Fruit fly (Drosophila melanogaster) whole organism, embryonic: ENCODE measurements around the gene qjt.
A peak's percentile ranks its signal among the peaks of the same experiment; 100 is the strongest.

ENCODE experiments used
- Ada2b ChIP-seq: fragments of 200-800 bp; sonication (Bioruptor generic); IDR thresholded peaks from 2 replicates; pipeline ENCODE4 v1.3.6; 2022; ENCODE audit warnings: missing biosample characterization, missing genetic modification characterization
- CG10321 ChIP-seq: fragments of 200-800 bp; sonication (Bioruptor generic); IDR thresholded peaks from 2 replicates; pipeline ENCODE4 v1.3.6; 2022; ENCODE audit warnings: missing biosample characterization, missing genetic modification characterization
- CG11723 ChIP-seq: fragments of 200-800 bp; sonication (Bioruptor generic); optimal IDR thresholded peaks from 2 replicates; lab custom pipeline; 2017; ENCODE audit warnings: missing biosample characterization, mild to moderate bottlenecking, missing genetic modification characterization
- CG12071 ChIP-seq: fragments of 200-800 bp; sonication (Bioruptor generic); optimal IDR thresholded peaks from 3 replicates; lab custom pipeline; 2018; ENCODE audit warnings: missing biosample characterization, mild to moderate bottlenecking, missing genetic modification characterization
- CG14050 ChIP-seq: fragments of 200-800 bp; sonication (Bioruptor generic); IDR thresholded peaks from 3 replicates; pipeline ENCODE4 v1.3.6; 2022; ENCODE audit warnings: missing biosample characterization, missing genetic modification characterization
- CG14441 ChIP-seq: fragments of 200-800 bp; sonication (Bioruptor generic); IDR thresholded peaks from 2 replicates; pipeline ENCODE4 v1.3.6; 2022; ENCODE audit warnings: missing biosample characterization, missing genetic modification characterization
- CG15011 ChIP-seq: fragments of 200-800 bp; sonication (Bioruptor generic); optimal IDR thresholded peaks from 3 replicates; lab custom pipeline; 2018; ENCODE audit warnings: missing biosample characterization, mild to moderate bottlenecking, missing genetic modification characterization
- CG15269 ChIP-seq: fragments of 200-800 bp; sonication (Bioruptor generic); optimal IDR thresholded peaks from 2 replicates; lab custom pipeline; 2018; ENCODE audit warnings: missing biosample characterization, mild to moderate bottlenecking, missing genetic modification characterization, moderate library complexity
- CG16813 ChIP-seq: fragments of 200-800 bp; sonication (Bioruptor generic); IDR thresholded peaks from 3 replicates; pipeline ENCODE4 v1.3.6; 2022; ENCODE audit warnings: missing biosample characterization, missing genetic modification characterization; ENCODE audit not compliant: partially characterized antibody
- CG17359 ChIP-seq: fragments of 200-800 bp; sonication (Bioruptor generic); optimal IDR thresholded peaks from 3 replicates; lab custom pipeline; 2018; ENCODE audit warnings: missing biosample characterization, mild to moderate bottlenecking, missing genetic modification characterization, moderate library complexity
- CG1832 ChIP-seq: fragments of 200-800 bp; sonication (Bioruptor generic); optimal IDR thresholded peaks from 2 replicates; lab custom pipeline; 2017; ENCODE audit warnings: missing biosample characterization, mild to moderate bottlenecking, missing genetic modification characterization, inconsistent platforms
- CG2202 ChIP-seq: fragments of 200-800 bp; sonication (Bioruptor generic); optimal IDR thresholded peaks from 2 replicates; lab custom pipeline; 2018; ENCODE audit warnings: missing biosample characterization, mild to moderate bottlenecking, missing genetic modification characterization
- CG2875 ChIP-seq: fragments of 200-800 bp; sonication (Bioruptor generic); optimal IDR thresholded peaks from 2 replicates; lab custom pipeline; 2017; ENCODE audit warnings: missing biosample characterization, mild to moderate bottlenecking, missing genetic modification characterization, missing genetic modification reagents
- CG30020 ChIP-seq: fragments of 200-800 bp; optimal IDR thresholded peaks from 2 replicates; lab custom pipeline; 2019; ENCODE audit warnings: missing biosample characterization, mild to moderate bottlenecking, missing genetic modification characterization, moderate library complexity
- CG31224 ChIP-seq: fragments of 200-800 bp; sonication (Bioruptor generic); IDR thresholded peaks from 2 replicates; pipeline ENCODE4 v1.3.6; 2022; ENCODE audit warnings: missing biosample characterization, missing genetic modification characterization
- CG3847 ChIP-seq: fragments of 200-800 bp; sonication (Bioruptor generic); IDR thresholded peaks from 2 replicates; pipeline ENCODE4 v1.3.6; 2022; ENCODE audit warnings: missing biosample characterization, missing genetic modification characterization
- CG4360 ChIP-seq: fragments of 200-800 bp; sonication (Bioruptor generic); IDR thresholded peaks from 2 replicates; pipeline ENCODE4 v1.3.6; 2022; ENCODE audit warnings: missing biosample characterization, missing genetic modification characterization
- CG43689 ChIP-seq: fragments of 200-800 bp; sonication (Bioruptor generic); IDR thresholded peaks from 2 replicates; pipeline ENCODE4 v1.3.6; 2022; ENCODE audit warnings: missing biosample characterization, missing genetic modification characterization
- CG4617 ChIP-seq: fragments of 200-800 bp; sonication (Bioruptor generic); optimal IDR thresholded peaks from 3 replicates; lab custom pipeline; 2016; ENCODE audit warnings: missing biosample characterization, missing genetic modification characterization, borderline replicate concordance
- CG7928 ChIP-seq: fragments of 200-800 bp; sonication (Bioruptor generic); optimal IDR thresholded peaks from 2 replicates; lab custom pipeline; 2017; ENCODE audit warnings: missing biosample characterization, mild to moderate bottlenecking, missing genetic modification characterization
- CG8944 ChIP-seq: fragments of 200-800 bp; sonication (Bioruptor generic); optimal IDR thresholded peaks from 3 replicates; lab custom pipeline; 2016; ENCODE audit warnings: missing biosample characterization, missing genetic modification characterization
- CG9727 ChIP-seq: fragments of 200-800 bp; sonication (Bioruptor generic); optimal IDR thresholded peaks from 3 replicates; lab custom pipeline; 2017; ENCODE audit warnings: missing biosample characterization, mild to moderate bottlenecking, missing genetic modification characterization
- CHES-1-like ChIP-seq: fragments of 200-800 bp; sonication (Bioruptor generic); optimal IDR thresholded peaks from 2 replicates; lab custom pipeline; 2016; ENCODE audit warnings: missing biosample characterization, missing genetic modification characterization
- Chrac-16 ChIP-seq: fragments of 200-800 bp; sonication (Bioruptor generic); optimal IDR thresholded peaks from 3 replicates; lab custom pipeline; 2016; ENCODE audit warnings: missing biosample characterization, missing genetic modification characterization
- Elba2 ChIP-seq: fragments of 200-800 bp; sonication (Bioruptor generic); optimal IDR thresholded peaks from 3 replicates; lab custom pipeline; 2016; ENCODE audit warnings: missing biosample characterization, missing genetic modification characterization
- HLHmδ ChIP-seq: fragments of 200-800 bp; sonication (Bioruptor generic); optimal IDR thresholded peaks from 2 replicates; lab custom pipeline; 2018; ENCODE audit warnings: missing biosample characterization, mild to moderate bottlenecking, missing genetic modification characterization, moderate library complexity
- Hand ChIP-seq: fragments of 200-800 bp; sonication (Bioruptor generic); optimal IDR thresholded peaks from 2 replicates; lab custom pipeline; 2017; ENCODE audit warnings: mild to moderate bottlenecking, missing biosample characterization, missing genetic modification reagents, missing genetic modification characterization
- Hsf ChIP-seq: fragments of 200-800 bp; sonication (Bioruptor generic); optimal IDR thresholded peaks from 3 replicates; lab custom pipeline; 2016; ENCODE audit warnings: missing biosample characterization, missing genetic modification characterization
- Lhr ChIP-seq: fragments of 200-800 bp; sonication (Bioruptor generic); optimal IDR thresholded peaks from 3 replicates; lab custom pipeline; 2017; ENCODE audit warnings: mild to moderate bottlenecking, missing biosample characterization, missing genetic modification reagents, missing genetic modification characterization
- Nf-YB ChIP-seq: fragments of 200-800 bp; sonication (Bioruptor generic); optimal IDR thresholded peaks from 3 replicates; lab custom pipeline; 2019; ENCODE audit warnings: missing biosample characterization, mild to moderate bottlenecking, missing genetic modification characterization, moderate library complexity
- Optix ChIP-seq: fragments of 200-800 bp; sonication (Bioruptor generic); IDR thresholded peaks from 3 replicates; pipeline ENCODE4 v1.3.6; 2022; ENCODE audit warnings: missing biosample characterization, missing genetic modification characterization
- Stat92E ChIP-seq, 3 experiments: fragments of >200 bp in 2 of 3; fragments of 200-800 bp in 1 of 3; sonication (Bioruptor generic) in 1 of 3; optimal IDR thresholded peaks; 2 replicates each; lab custom pipeline; 2017 to 2019; ENCODE audit warnings: missing biosample characterization in 3 of 3, missing genetic modification characterization in 3 of 3, mild to moderate bottlenecking in 1 of 3, moderate library complexity in 1 of 3
- YL-1 ChIP-seq: fragments of 200-800 bp; sonication (Bioruptor generic); optimal IDR thresholded peaks from 3 replicates; lab custom pipeline; 2017; ENCODE audit warnings: missing biosample characterization, mild to moderate bottlenecking, missing genetic modification characterization
- ab ChIP-seq: fragments of 200-800 bp; sonication (Bioruptor generic); optimal IDR thresholded peaks from 2 replicates; lab custom pipeline; 2016; ENCODE audit warnings: missing biosample characterization, missing genetic modification characterization
- ac ChIP-seq: fragments of 200-800 bp; sonication (Bioruptor generic); optimal IDR thresholded peaks from 3 replicates; lab custom pipeline; 2017; ENCODE audit warnings: missing biosample characterization, mild to moderate bottlenecking, missing genetic modification characterization
- bcd ChIP-seq: fragments of 200-800 bp; sonication (Bioruptor generic); optimal IDR thresholded peaks from 2 replicates; lab custom pipeline; 2017; ENCODE audit warnings: missing biosample characterization, mild to moderate bottlenecking, missing genetic modification characterization
- bigmax ChIP-seq: fragments of 200-800 bp; sonication (Bioruptor generic); optimal IDR thresholded peaks from 2 replicates; lab custom pipeline; 2018; ENCODE audit warnings: missing biosample characterization, mild to moderate bottlenecking, missing genetic modification characterization
- cas ChIP-seq: fragments of 200-800 bp; sonication (Bioruptor generic); IDR thresholded peaks from 2 replicates; pipeline ENCODE4 v1.3.6; 2022; ENCODE audit warnings: missing biosample characterization, missing genetic modification characterization
- croc ChIP-seq: fragments of 200-800 bp; sonication (Bioruptor generic); conservative IDR thresholded peaks from 3 replicates; pipeline ENCODE4 v1.3.6; 2022; ENCODE audit warnings: missing biosample characterization, missing genetic modification characterization
- fd102C ChIP-seq: fragments of 200-800 bp; sonication (Bioruptor generic); optimal IDR thresholded peaks from 2 replicates; lab custom pipeline; 2018; ENCODE audit warnings: missing biosample characterization, mild to moderate bottlenecking, missing genetic modification characterization, moderate library complexity
- grn ChIP-seq: fragments of 200-800 bp; sonication (Bioruptor generic); optimal IDR thresholded peaks from 3 replicates; lab custom pipeline; 2017; ENCODE audit warnings: missing biosample characterization, missing genetic modification characterization
- ken ChIP-seq: fragments of 200-800 bp; sonication (Bioruptor generic); IDR thresholded peaks from 3 replicates; pipeline ENCODE4 v1.3.6; 2022; ENCODE audit warnings: missing biosample characterization, missing genetic modification characterization
- klu ChIP-seq: fragments of 200-800 bp; sonication (Bioruptor generic); IDR thresholded peaks from 2 replicates; pipeline ENCODE4 v1.3.6; 2022; ENCODE audit warnings: missing biosample characterization, missing genetic modification characterization
- kni ChIP-seq: fragments of 200-800 bp; sonication (Bioruptor generic); optimal IDR thresholded peaks from 3 replicates; lab custom pipeline; 2017; ENCODE audit warnings: mild to moderate bottlenecking, missing biosample characterization, missing genetic modification reagents, missing genetic modification characterization
- knrl ChIP-seq: fragments of 200-800 bp; sonication (Bioruptor generic); IDR thresholded peaks from 3 replicates; pipeline ENCODE4 v1.3.6; 2022; ENCODE audit warnings: missing biosample characterization, missing genetic modification characterization; ENCODE audit not compliant: partially characterized antibody
- lola ChIP-seq, 3 experiments: fragments of >200 bp in 2 of 3; fragments of 200-800 bp in 1 of 3; sonication (Bioruptor generic) in 1 of 3; optimal IDR thresholded peaks; 2 replicates each; lab custom pipeline; 2017 to 2019; ENCODE audit warnings: missing biosample characterization in 3 of 3, missing genetic modification characterization in 3 of 3, mild to moderate bottlenecking in 1 of 3, moderate library complexity in 1 of 3
- peb ChIP-seq: fragments of 200-800 bp; sonication (Bioruptor generic); IDR thresholded peaks from 2 replicates; pipeline ENCODE4 v1.3.6; 2022; ENCODE audit warnings: missing biosample characterization, missing genetic modification characterization
- pho ChIP-seq: fragments of 200-800 bp; sonication (Bioruptor generic); optimal IDR thresholded peaks from 2 replicates; lab custom pipeline; 2016; ENCODE audit warnings: missing biosample characterization, missing genetic modification characterization
- pita ChIP-seq: fragments of 200-800 bp; sonication (Bioruptor generic); optimal IDR thresholded peaks from 2 replicates; lab custom pipeline; 2017; ENCODE audit warnings: missing biosample characterization, mild to moderate bottlenecking, missing genetic modification characterization
- tna ChIP-seq: fragments of 200-800 bp; sonication (Bioruptor generic); IDR thresholded peaks from 2 replicates; pipeline ENCODE4 v1.3.6; 2022; ENCODE audit warnings: missing biosample characterization, missing genetic modification characterization; ENCODE audit not compliant: partially characterized antibody

Gene qjt

dm6 chr3L:17433555-17433954 lies 45.3 kb upstream of the qjt start, which contains the start of the genes Coq4 and CG32176 (continued):
- TF ChIP-seq Ada2b, result peak; percentile 98
- TF ChIP-seq CG15011, result peak; percentile 88
- peak; percentile 91 for TF ChIP-seq Lhr
- TF ChIP-seq bigmax (GFP tag; lab: Kevin White, UChicago), result peak; percentile 62
- TF ChIP-seq CG3847, result peak; percentile 98
- peak; percentile 98 for TF ChIP-seq bcd (GFP tag; lab: Kevin White, UChicago)
- peak; percentile 91 for TF ChIP-seq Elba2
- peak; percentile 93 for TF ChIP-seq CG11723 (GFP tag; lab: Kevin White, UChicago)
- TF ChIP-seq CG10321, result peak; percentile 78
- TF ChIP-seq grn, result peak; percentile 75
- peak; percentile 99 for TF ChIP-seq CG8944
- peak; percentile 88 for TF ChIP-seq ac
- peak; percentile 69 for TF ChIP-seq CG16813 (GFP tag; lab: Robert Waterston, UW)
- TF ChIP-seq knrl, result peak; percentile 71
- peak; percentile 98 for TF ChIP-seq CG17359 (tag; lab: Kevin White, UChicago)
- no peak for TF ChIP-seq pita (GFP tag; lab: Kevin White, UChicago)
- TF ChIP-seq pho (GFP tag; lab: Kevin White, UChicago), result peak; percentile 99
- peak; percentile 73 for TF ChIP-seq CG4360
- TF ChIP-seq CG7928 (GFP tag; lab: Kevin White, UChicago), result peak; percentile 79
- TF ChIP-seq HLHmδ (GFP tag; lab: Kevin White, UChicago), result no peak
- peak; percentile 96 for TF ChIP-seq klu (GFP tag; lab: Robert Waterston, UW)
- TF ChIP-seq CG14050 (GFP tag; lab: Robert Waterston, UW), result peak; percentile 97
- peak; percentile 95 for TF ChIP-seq CG2202 (tag; lab: Kevin White, UChicago)
- peak; percentile 99 for TF ChIP-seq CG4617 (GFP tag; lab: Kevin White, UChicago)
- TF ChIP-seq YL-1 (GFP tag; lab: Kevin White, UChicago), result peak; percentile 91
- peak; percentile 97 for TF ChIP-seq CG9727 (GFP tag; lab: Kevin White, UChicago)
- TF ChIP-seq ab, result peak; percentile 96
- peak in 1 of 3 experiments; percentile 96 for TF ChIP-seq lola (GFP tag; optimal IDR thresholded peaks at IDR 0.05; lab: Kevin White, UChicago)
- TF ChIP-seq CHES-1-like (GFP tag; lab: Kevin White, UChicago), result peak; percentile 98
- peak; percentile 94 for TF ChIP-seq CG43689 (GFP tag; lab: Robert Waterston, UW)
- TF ChIP-seq CG31224 (GFP tag; lab: Robert Waterston, UW), result peak; percentile 95
- TF ChIP-seq kni (GFP tag; lab: Kevin White, UChicago), result peak; percentile 76
- peak; percentile 99 for TF ChIP-seq Chrac-16 (GFP tag; lab: Kevin White, UChicago)
- peak; percentile 96 for TF ChIP-seq peb
- TF ChIP-seq CG1832 (GFP tag; lab: Kevin White, UChicago), result no peak
- peak; percentile 95 for TF ChIP-seq cas (GFP tag; lab: Robert Waterston, UW)
- TF ChIP-seq ken (GFP tag; lab: Robert Waterston, UW), result peak; percentile 98
- TF ChIP-seq Hand (GFP tag; lab: Kevin White, UChicago), result peak; percentile 84
- peak; percentile 93 for TF ChIP-seq CG2875 (GFP tag; lab: Kevin White, UChicago)
- TF ChIP-seq tna (GFP tag; lab: Robert Waterston, UW), result 0 out of 2 replicates have a peak, but pooled peaks have one; percentile 45
- TF ChIP-seq CG30020 (tag; lab: Kevin White, UChicago), result peak; percentile 86
- TF ChIP-seq Optix, result peak; percentile 94
- TF ChIP-seq Nf-YB (GFP tag; lab: Kevin White, UChicago), result peak; percentile 84
- TF ChIP-seq croc (GFP tag; lab: Robert Waterston, UW), result peak; percentile 95
- peak; percentile 98 for TF ChIP-seq CG15269 (tag; lab: Kevin White, UChicago)
- TF ChIP-seq CG12071 (GFP tag; lab: Kevin White, UChicago), result peak; percentile 97
- TF ChIP-seq fd102C, result peak; percentile 81
- TF ChIP-seq CG14441 (GFP tag; lab: Robert Waterston, UW), result peak; percentile 98
- TF ChIP-seq Hsf (GFP tag; lab: Kevin White, UChicago), result peak; percentile 99
- peak in 1 of 3 experiments; percentile 57 for TF ChIP-seq Stat92E (GFP tag; optimal IDR thresholded peaks at IDR 0.05; lab: Kevin White, UChicago)
